Worm (Caenorhabditis elegans) whole organism, L2 larva: Measurements from ENCODE around the gene mpz-4.
A peak's percentile ranks its signal among the peaks of the same experiment; 100 is the strongest.

ENCODE experiments used
- C34F6.9 ChIP-seq: fragments of 150-350 bp; optimal IDR thresholded peaks from 2 replicates; lab custom pipeline; 2014; ENCODE audit warnings: missing biosample characterization, missing genetic modification characterization
- F13H6.1 ChIP-seq: sonication (generic microtip); optimal IDR thresholded peaks from 2 replicates; lab custom pipeline; 2016; ENCODE audit warnings: missing genetic modification characterization, missing compliant biosample characterization
- R02D3.7 ChIP-seq: fragments of 150-350 bp; optimal IDR thresholded peaks from 2 replicates; lab custom pipeline; 2014; ENCODE audit warnings: missing biosample characterization, missing genetic modification characterization
- Y55F3AM.14 ChIP-seq: fragments of 200-800 bp; sonication (Bioruptor generic); optimal IDR thresholded peaks from 2 replicates; lab custom pipeline; 2018; ENCODE audit warnings: mild to moderate bottlenecking, missing genetic modification characterization, missing compliant biosample characterization
- ZK546.5 ChIP-seq: sonication (generic microtip); optimal IDR thresholded peaks from 2 replicates; lab custom pipeline; 2017; ENCODE audit warnings: missing biosample characterization, missing genetic modification characterization
- aly-2 ChIP-seq: fragments of 150-350 bp; optimal IDR thresholded peaks from 2 replicates; lab custom pipeline; 2014; ENCODE audit warnings: missing biosample characterization, missing genetic modification characterization
- ama-1 ChIP-seq: fragments of 150-350 bp; optimal IDR thresholded peaks from 2 replicates; lab custom pipeline; 2018; ENCODE audit warnings: inconsistent platforms
- ceh-16 ChIP-seq: fragments of 150-350 bp; optimal IDR thresholded peaks from 2 replicates; lab custom pipeline; 2014; ENCODE audit warnings: missing biosample characterization, missing genetic modification characterization
- ceh-82 ChIP-seq: fragments of 150-350 bp; optimal IDR thresholded peaks from 2 replicates; lab custom pipeline; 2014; ENCODE audit warnings: missing biosample characterization, missing genetic modification characterization
- crh-2 ChIP-seq: sonication (generic microtip); optimal IDR thresholded peaks from 2 replicates; lab custom pipeline; 2017; ENCODE audit warnings: missing biosample characterization, missing genetic modification characterization
- dmd-4 ChIP-seq: sonication (generic microtip); optimal IDR thresholded peaks from 2 replicates; lab custom pipeline; 2017; ENCODE audit warnings: missing biosample characterization, missing genetic modification characterization
- egl-27 ChIP-seq: sonication (generic microtip); optimal IDR thresholded peaks from 3 replicates; lab custom pipeline; 2017; ENCODE audit warnings: missing biosample characterization, missing genetic modification reagents, missing genetic modification characterization
- elt-1 ChIP-seq: fragments of 150-350 bp; optimal IDR thresholded peaks from 2 replicates; lab custom pipeline; 2014; ENCODE audit warnings: missing biosample characterization, missing genetic modification characterization
- fos-1 ChIP-seq: fragments of 150-350 bp; optimal IDR thresholded peaks from 2 replicates; lab custom pipeline; 2014; ENCODE audit warnings: missing biosample characterization, missing genetic modification characterization
- gmeb-1 ChIP-seq: fragments of 150-350 bp; optimal IDR thresholded peaks from 2 replicates; lab custom pipeline; 2014; ENCODE audit warnings: missing biosample characterization, missing genetic modification characterization
- lin-13 ChIP-seq: fragments of 150-350 bp; optimal IDR thresholded peaks from 2 replicates; lab custom pipeline; 2014; ENCODE audit warnings: missing biosample characterization, missing genetic modification reagents, missing genetic modification characterization
- lin-39 ChIP-seq: fragments of 150-350 bp; optimal IDR thresholded peaks from 2 replicates; lab custom pipeline; 2014; ENCODE audit warnings: missing biosample characterization, missing genetic modification reagents, missing genetic modification characterization
- lsy-2 ChIP-seq, 2 experiments: fragments of 150-350 bp in 1 of 2; sonication (generic microtip) in 1 of 2; optimal IDR thresholded peaks; 2 replicates each; lab custom pipeline; 2014 to 2017; ENCODE audit warnings: missing biosample characterization in 2 of 2, missing genetic modification characterization in 2 of 2
- mab-5 ChIP-seq: fragments of 150-350 bp; optimal IDR thresholded peaks from 2 replicates; lab custom pipeline; 2014; ENCODE audit warnings: missing biosample characterization, missing genetic modification characterization
- mbf-1 ChIP-seq: sonication (generic microtip); optimal IDR thresholded peaks from 2 replicates; lab custom pipeline; 2017; ENCODE audit warnings: missing biosample characterization, missing genetic modification characterization
- nhr-10 ChIP-seq: sonication (generic microtip); optimal IDR thresholded peaks from 2 replicates; lab custom pipeline; 2017; ENCODE audit warnings: missing biosample characterization, missing genetic modification characterization
- nhr-11 ChIP-seq: fragments of 150-350 bp; optimal IDR thresholded peaks from 2 replicates; lab custom pipeline; 2014; ENCODE audit warnings: missing biosample characterization, missing genetic modification characterization
- nhr-12 ChIP-seq: fragments of 150-350 bp; optimal IDR thresholded peaks from 2 replicates; lab custom pipeline; 2014; ENCODE audit warnings: missing biosample characterization, missing genetic modification characterization
- nhr-129 ChIP-seq: fragments of 150-350 bp; optimal IDR thresholded peaks from 2 replicates; lab custom pipeline; 2014; ENCODE audit warnings: missing biosample characterization, missing genetic modification characterization
- nhr-21 ChIP-seq: fragments of 150-350 bp; optimal IDR thresholded peaks from 2 replicates; lab custom pipeline; 2014; ENCODE audit warnings: missing biosample characterization, missing genetic modification characterization
- nhr-23 ChIP-seq: fragments of 150-350 bp; optimal IDR thresholded peaks from 2 replicates; lab custom pipeline; 2014; ENCODE audit warnings: missing biosample characterization, missing genetic modification reagents, missing genetic modification characterization
- nhr-237 ChIP-seq: fragments of 150-350 bp; optimal IDR thresholded peaks from 2 replicates; lab custom pipeline; 2014; ENCODE audit warnings: missing biosample characterization, missing genetic modification characterization
- nhr-25 ChIP-seq: fragments of 150-350 bp; sonication (generic microtip); optimal IDR thresholded peaks from 3 replicates; lab custom pipeline; 2014; ENCODE audit warnings: missing biosample characterization, missing genetic modification characterization
- nhr-77 ChIP-seq: fragments of 150-350 bp; optimal IDR thresholded peaks from 2 replicates; lab custom pipeline; 2014; ENCODE audit warnings: missing biosample characterization, missing genetic modification characterization
- peb-1 ChIP-seq: fragments of 150-350 bp; optimal IDR thresholded peaks from 2 replicates; lab custom pipeline; 2014; ENCODE audit warnings: missing biosample characterization, missing genetic modification characterization
- sem-4 ChIP-seq: fragments of 150-350 bp; optimal IDR thresholded peaks from 2 replicates; lab custom pipeline; 2014; ENCODE audit warnings: missing biosample characterization, missing genetic modification reagents, missing genetic modification characterization
- skn-1 ChIP-seq: sonication (generic microtip); optimal IDR thresholded peaks from 2 replicates; lab custom pipeline; 2017; ENCODE audit warnings: missing biosample characterization, missing genetic modification characterization
- sma-3 ChIP-seq: sonication (generic microtip); optimal IDR thresholded peaks from 2 replicates; lab custom pipeline; 2016; ENCODE audit warnings: missing genetic modification reagents, missing genetic modification characterization, missing compliant biosample characterization
- snpc-4 ChIP-seq: fragments of 150-350 bp; optimal IDR thresholded peaks from 2 replicates; lab custom pipeline; 2014; ENCODE audit warnings: missing biosample characterization, missing genetic modification characterization
- unc-39 ChIP-seq: fragments of 150-350 bp; optimal IDR thresholded peaks from 2 replicates; lab custom pipeline; 2014; ENCODE audit warnings: missing biosample characterization, missing genetic modification characterization
- unc-55 ChIP-seq: fragments of 150-350 bp; sonication (generic microtip); optimal IDR thresholded peaks from 3 replicates; lab custom pipeline; 2014; ENCODE audit warnings: missing biosample characterization, missing genetic modification reagents, missing genetic modification characterization
- unc-62 ChIP-seq: fragments of 150-350 bp; optimal IDR thresholded peaks from 2 replicates; lab custom pipeline; 2014; ENCODE audit warnings: missing biosample characterization, missing genetic modification reagents, missing genetic modification characterization
- zag-1 ChIP-seq: fragments of 150-350 bp; optimal IDR thresholded peaks from 2 replicates; lab custom pipeline; 2014; ENCODE audit warnings: missing biosample characterization, missing genetic modification characterization
- ztf-1 ChIP-seq: fragments of 200-800 bp; sonication (Bioruptor generic); conservative IDR thresholded peaks from 2 replicates; pipeline ENCODE4 v1.3.6; 2022; ENCODE audit warnings: missing genetic modification characterization, missing compliant biosample characterization

mpz-4 gene

DNA sequence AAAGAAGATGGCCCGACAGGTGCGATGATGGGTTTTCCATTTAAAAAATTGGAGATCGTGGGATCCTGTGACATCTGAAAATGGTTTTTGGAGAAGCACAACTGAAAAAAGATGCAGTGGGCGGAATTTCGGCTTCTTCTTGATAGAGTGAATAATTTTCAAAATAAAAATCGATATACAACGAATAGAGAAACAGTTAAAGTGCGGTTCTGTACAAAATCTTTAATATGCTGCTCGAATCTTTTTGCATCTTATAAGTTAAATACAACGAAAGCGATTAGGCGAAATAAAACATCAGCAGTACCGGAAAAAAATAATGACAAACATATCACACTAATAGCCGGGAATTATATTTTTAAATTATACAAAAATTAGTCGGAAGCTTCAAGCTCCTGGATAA lies 19.9 kb downstream of the mpz-4 start, which contains the start of gene H06H21.11:
H06H21.11 (minus strand) TSS at position 101 of the 400 bp plus-strand sequence.
- TF ChIP-seq peb-1 (tag; lab: Kevin White, UChicago) = no peak
- no peak for TF ChIP-seq nhr-23 (tag; lab: Kevin White, UChicago)
- TF ChIP-seq nhr-10 (tag; lab: Kevin White, UChicago) = no peak
- TF ChIP-seq nhr-25 (tag; lab: Kevin White, UChicago) = no peak
- no peak for TF ChIP-seq unc-39 (tag; lab: Kevin White, UChicago)
- no peak for TF ChIP-seq ama-1 (lab: Kevin White, UChicago)
- TF ChIP-seq unc-62 (GFP tag; lab: Kevin White, UChicago) = no peak
- TF ChIP-seq mbf-1 (tag; lab: Kevin White, UChicago) = no peak
- no peak for TF ChIP-seq ZK546.5 (tag; lab: Kevin White, UChicago)
- TF ChIP-seq snpc-4 (tag; lab: Kevin White, UChicago) = no peak
- TF ChIP-seq elt-1 = no peak
- no peak for TF ChIP-seq egl-27 (tag; lab: Kevin White, UChicago)
- no peak for TF ChIP-seq nhr-237 (tag; lab: Kevin White, UChicago)
- no peak for TF ChIP-seq nhr-12 (tag; lab: Kevin White, UChicago)
- no peak for TF ChIP-seq nhr-21 (tag; lab: Kevin White, UChicago)
- TF ChIP-seq crh-2 = no peak

ce11 chrIV:4806486-4806885 lies 20.6 kb downstream of the mpz-4 start, which contains the start of gene dpf-5:
dpf-5 (minus strand) TSS chrIV:4806586.
- no peak for TF ChIP-seq Y55F3AM.14 (GFP tag; lab: Kevin White, UChicago)
- TF ChIP-seq lin-39 (tag; lab: Kevin White, UChicago) = no peak
- no peak for TF ChIP-seq nhr-25 (tag; lab: Kevin White, UChicago)
- TF ChIP-seq skn-1 (tag; lab: Kevin White, UChicago) = no peak
- TF ChIP-seq R02D3.7 (tag; lab: Kevin White, UChicago) = no peak
- no peak for TF ChIP-seq nhr-21 (tag; lab: Kevin White, UChicago)
- TF ChIP-seq nhr-23 (tag; lab: Kevin White, UChicago) = no peak
- no peak for TF ChIP-seq lsy-2 (tag; optimal IDR thresholded peaks at IDR 0.05; lab: Kevin White, UChicago)
- TF ChIP-seq ama-1 (lab: Kevin White, UChicago) = no peak
- TF ChIP-seq nhr-11 (tag; lab: Kevin White, UChicago) = no peak
- no peak for TF ChIP-seq sma-3 (GFP tag; lab: Kevin White, UChicago)
- no peak for TF ChIP-seq nhr-10 (tag; lab: Kevin White, UChicago)
- no peak for TF ChIP-seq ztf-1 (GFP tag; lab: Robert Waterston, UW)
- no peak for TF ChIP-seq zag-1
- no peak for TF ChIP-seq ceh-16 (tag; lab: Kevin White, UChicago)
- no peak for TF ChIP-seq ZK546.5 (tag; lab: Kevin White, UChicago)
- TF ChIP-seq unc-62 (GFP tag; lab: Kevin White, UChicago) = no peak

ce11 chrIV:4802494-4802893 lies 24.6 kb downstream of the mpz-4 start, which contains the start of gene dpf-7:
dpf-7 (minus strand) TSS chrIV:4802594.
- TF ChIP-seq nhr-12 (tag; lab: Kevin White, UChicago) (no peak), nhr-25 (tag; lab: Kevin White, UChicago) (no peak), unc-62 (GFP tag; lab: Kevin White, UChicago) (no peak), aly-2 (tag; lab: Kevin White, UChicago) (no peak), nhr-21 (tag; lab: Kevin White, UChicago) (no peak), lsy-2 (tag; optimal IDR thresholded peaks at IDR 0.05; lab: Kevin White, UChicago) (no peak), gmeb-1 (tag; lab: Kevin White, UChicago) (no peak), zag-1 (no peak), Y55F3AM.14 (GFP tag; lab: Kevin White, UChicago) (no peak)

DNA sequence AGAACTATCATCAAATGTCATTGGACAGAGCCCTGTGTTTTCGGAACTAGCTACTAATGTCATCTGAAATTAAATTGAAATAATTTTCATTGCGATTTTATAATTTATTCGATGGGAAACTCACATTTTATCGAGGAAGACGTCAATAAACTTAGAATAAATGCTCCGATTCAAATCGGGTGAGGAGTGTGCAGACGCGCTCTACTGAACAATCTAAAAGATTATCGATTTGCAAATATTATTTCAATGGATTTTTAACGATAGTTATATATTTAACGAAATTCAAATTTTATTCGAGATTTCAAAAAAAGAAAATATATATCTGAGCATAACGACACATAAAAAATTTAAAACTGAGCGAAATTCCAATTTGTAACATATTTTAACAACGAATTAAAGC lies 28.0 kb downstream of the mpz-4 start, which contains the start of gene eor-1:
eor-1 (minus strand) TSS at position 65 of the 400 bp plus-strand sequence.
- no peak for TF ChIP-seq zag-1
- no peak for TF ChIP-seq nhr-10 (tag; lab: Kevin White, UChicago)
- no peak for TF ChIP-seq F13H6.1
- TF ChIP-seq sma-3 (GFP tag; lab: Kevin White, UChicago) = peak; percentile 25
- no peak for TF ChIP-seq nhr-237 (tag; lab: Kevin White, UChicago)
- TF ChIP-seq peb-1 (tag; lab: Kevin White, UChicago) = no peak
- no peak for TF ChIP-seq dmd-4 (tag; lab: Kevin White, UChicago)
- TF ChIP-seq crh-2 = peak; percentile 11
- no peak for TF ChIP-seq nhr-77 (tag; lab: Kevin White, UChicago)
- TF ChIP-seq mab-5 (tag; lab: Kevin White, UChicago) = no peak
- TF ChIP-seq sem-4 = no peak
- peak; percentile 48 for TF ChIP-seq lin-13 (GFP tag; lab: Kevin White, UChicago)
- no peak for TF ChIP-seq nhr-11 (tag; lab: Kevin White, UChicago)
- no peak for TF ChIP-seq ceh-82
- TF ChIP-seq nhr-129 (tag; lab: Kevin White, UChicago) = no peak
- TF ChIP-seq unc-62 (GFP tag; lab: Kevin White, UChicago) = no peak
- no peak for TF ChIP-seq elt-1
- no peak for TF ChIP-seq Y55F3AM.14 (GFP tag; lab: Kevin White, UChicago)
- no peak for TF ChIP-seq aly-2 (tag; lab: Kevin White, UChicago)
- no peak for TF ChIP-seq lin-39 (tag; lab: Kevin White, UChicago)
- no peak for TF ChIP-seq ama-1 (lab: Kevin White, UChicago)
- peak; percentile 37 to 80 for TF ChIP-seq lsy-2 (tag; optimal IDR thresholded peaks at IDR 0.05; lab: Kevin White, UChicago)
- no peak for TF ChIP-seq R02D3.7 (tag; lab: Kevin White, UChicago)
- no peak for TF ChIP-seq nhr-25 (tag; lab: Kevin White, UChicago)
- TF ChIP-seq ceh-16 (tag; lab: Kevin White, UChicago) = no peak
- TF ChIP-seq fos-1 (tag; lab: Kevin White, UChicago) = no peak
- TF ChIP-seq egl-27 (tag; lab: Kevin White, UChicago) = no peak
- TF ChIP-seq ztf-1 (GFP tag; lab: Robert Waterston, UW) = no peak
- peak; percentile 72 for TF ChIP-seq unc-55 (GFP tag; lab: Kevin White, UChicago)
- TF ChIP-seq nhr-21 (tag; lab: Kevin White, UChicago) = no peak
- no peak for TF ChIP-seq snpc-4 (tag; lab: Kevin White, UChicago)
- peak; percentile 3 for TF ChIP-seq gmeb-1 (tag; lab: Kevin White, UChicago)
- peak; percentile 75 for TF ChIP-seq C34F6.9 (tag; lab: Kevin White, UChicago)
